Worm (Caenorhabditis elegans) whole organism, midembryonic: ENCODE results near the gene nos-3.

Experiments used
- T22C8.4 ChIP-seq: fragments of 200-800 bp; sonication (Bioruptor generic); IDR thresholded peaks from 2 replicates; pipeline ENCODE4 v1.3.6; 2022; ENCODE audit warnings: missing genetic modification characterization, missing compliant biosample characterization
- cog-1 ChIP-seq: sonication (generic microtip); optimal IDR thresholded peaks from 2 replicates; lab custom pipeline; 2016; ENCODE audit warnings: missing genetic modification characterization, missing compliant biosample characterization
- flt-1 ChIP-seq: fragments of 200-800 bp; sonication (Bioruptor generic); IDR thresholded peaks from 2 replicates; pipeline ENCODE4 v1.3.6; 2022; ENCODE audit warnings: missing genetic modification characterization, missing compliant biosample characterization
- med-1 ChIP-seq: sonication (generic microtip); optimal IDR thresholded peaks from 2 replicates; lab custom pipeline; 2017; ENCODE audit warnings: missing genetic modification characterization, mild to moderate bottlenecking, missing compliant biosample characterization, antibody characterized with exemption, missing genetic modification reagents; ENCODE audit not compliant: insufficient read depth
- tab-1 ChIP-seq: fragments of 200-800 bp; sonication (Bioruptor generic); IDR thresholded peaks from 2 replicates; pipeline ENCODE4 v1.3.6; 2022; ENCODE audit warnings: missing genetic modification characterization, missing compliant biosample characterization
- ztf-23 ChIP-seq: fragments of 200-800 bp; sonication (Bioruptor generic); IDR thresholded peaks from 2 replicates; pipeline ENCODE4 v1.3.6; 2022; ENCODE audit warnings: missing genetic modification reagents, missing genetic modification characterization, missing compliant biosample characterization
- ztf-29 ChIP-seq: fragments of 200-800 bp; sonication (Bioruptor generic); IDR thresholded peaks from 2 replicates; pipeline ENCODE4 v1.3.6; 2022; ENCODE audit warnings: missing genetic modification reagents, missing genetic modification characterization, missing compliant biosample characterization

- TF ChIP-seq flt-1 (GFP tag; lab: Robert Waterston, UW) = no peak
- TF ChIP-seq T22C8.4 (GFP tag; lab: Robert Waterston, UW) = no peak
- TF ChIP-seq cog-1 = no peak
- TF ChIP-seq med-1 (GFP tag; lab: Kevin White, UChicago) = no peak
- TF ChIP-seq ztf-23 (GFP tag; lab: Robert Waterston, UW) = no peak
- TF ChIP-seq ztf-29 (GFP tag; lab: Robert Waterston, UW) = no peak
- TF ChIP-seq tab-1 (GFP tag; lab: Robert Waterston, UW) = no peak
Measured at ce11 chrII:9782337-9782736, 36.2 kb downstream of the nos-3 start, which contains the start of gene T10B9.14.
